Worm (Caenorhabditis elegans): ENCODE data around the gene apc-10.

apc-10 gene

ce11 chrV:10466607-10467092, 40.5 kb upstream of the apc-10 start (continued):
- no peak for TF ChIP-seq mel-28 (tag; optimal IDR thresholded peaks at IDR 0.05; ENCODE audit: borderline replicate concordance)
- peak; percentile 59 for TF ChIP-seq tbp1 (GFP tag; optimal IDR thresholded peaks at IDR 0.05)
- TF ChIP-seq xnd-1 (tag; optimal IDR thresholded peaks at IDR 0.05) = no peak
- peak; percentile 53 for TF ChIP-seq tlf-1 (GFP tag; optimal IDR thresholded peaks at IDR 0.05)
- TF ChIP-seq sdz-38 (tag; optimal IDR thresholded peaks at IDR 0.05) = no peak
- peak; percentile 9 for TF ChIP-seq unc-62 (GFP tag; optimal IDR thresholded peaks at IDR 0.05)
- TF ChIP-seq ztf-22 (GFP tag; optimal IDR thresholded peaks at IDR 0.05) = no peak
- no peak for TF ChIP-seq nhr-90 (tag; optimal IDR thresholded peaks at IDR 0.05)
- peak; percentile 78; the same call in 1 of the 2 replicates for TF ChIP-seq dox-1 (GFP tag; IDR thresholded peaks at IDR 0.05)
- no peak for TF ChIP-seq sea-2 (GFP tag; IDR thresholded peaks at IDR 0.05)
- TF ChIP-seq lsl-1 (GFP tag; optimal IDR thresholded peaks at IDR 0.05) = no peak
- TF ChIP-seq atf-7 (tag; optimal IDR thresholded peaks at IDR 0.05) = peak; percentile 88
- 0 out of 2 replicates have a peak, but pooled peaks have one; percentile 46 for TF ChIP-seq ekl-4 (GFP tag; IDR thresholded peaks at IDR 0.05)
- peak in 1 of 3 experiments; percentile 79 for TF ChIP-seq lin-35 (GFP tag; optimal IDR thresholded peaks at IDR 0.05)
- no peak for TF ChIP-seq tbx-9 (tag; optimal IDR thresholded peaks at IDR 0.05; ENCODE audit: borderline replicate concordance)
- TF ChIP-seq rec-8 (tag; optimal IDR thresholded peaks at IDR 0.05) = no peak
- 0 out of 2 replicates have a peak, but pooled peaks have one; percentile 56 for TF ChIP-seq Y53G8AR.9 (GFP tag; conservative IDR thresholded peaks at IDR 0.05)
- no peak for TF ChIP-seq zim-3 (tag; optimal IDR thresholded peaks at IDR 0.05)
- no peak for TF ChIP-seq Y79H2A.3 (GFP tag; conservative IDR thresholded peaks at IDR 0.05)
- TF ChIP-seq ztf-26 (tag; optimal IDR thresholded peaks at IDR 0.05) = peak; percentile 38
- no peak for TF ChIP-seq madf-3 (GFP tag; IDR thresholded peaks at IDR 0.05)
- TF ChIP-seq ama-1 (optimal IDR thresholded peaks at IDR 0.05) = no peak
- TF ChIP-seq ama-1 (GFP tag; optimal IDR thresholded peaks at IDR 0.05) = no peak
- peak; percentile 16 for TF ChIP-seq B0035.1 (tag; optimal IDR thresholded peaks at IDR 0.05)
- TF ChIP-seq ceh-100 (GFP tag; IDR thresholded peaks at IDR 0.05) = no peak
- no peak for TF ChIP-seq Y56A3A.18 (GFP tag; IDR thresholded peaks at IDR 0.05)
- no peak for TF ChIP-seq nhr-120 (GFP tag; IDR thresholded peaks at IDR 0.05)
- TF ChIP-seq F57C9.4 (tag; optimal IDR thresholded peaks at IDR 0.05) = no peak
- peak; percentile 90 for TF ChIP-seq K12H6.12 (tag; optimal IDR thresholded peaks at IDR 0.05)
- TF ChIP-seq K11D2.4 (GFP tag; IDR thresholded peaks at IDR 0.05) = peak; percentile 90
- no peak for TF ChIP-seq rpc-1 (optimal IDR thresholded peaks at IDR 0.05)
- no peak for TF ChIP-seq rpc-1 (tag; optimal IDR thresholded peaks at IDR 0.05)
- no peak for TF ChIP-seq F23B12.7 (tag; optimal IDR thresholded peaks at IDR 0.05; ENCODE audit: insufficient read depth)
- peak; percentile 85 for TF ChIP-seq hmg-1.2 (GFP tag; IDR thresholded peaks at IDR 0.05)
- no peak for TF ChIP-seq mxl-1 (tag; optimal IDR thresholded peaks at IDR 0.05)
- peak; percentile 83 for TF ChIP-seq ZK185.1 (tag; optimal IDR thresholded peaks at IDR 0.05; ENCODE audit: poor library complexity, severe bottlenecking)
- TF ChIP-seq pha-4 (tag; optimal IDR thresholded peaks at IDR 0.05) = peak; percentile 35
- peak; percentile 66; the same call in 1 of the 2 replicates for TF ChIP-seq let-526 (GFP tag; IDR thresholded peaks at IDR 0.05)
- peak; percentile 94 for TF ChIP-seq lin-40 (tag; optimal IDR thresholded peaks at IDR 0.05)

- TF ChIP-seq T07F8.4 (tag; optimal IDR thresholded peaks at IDR 0.05) (no peak), him-1 (tag; optimal IDR thresholded peaks at IDR 0.05) (no peak), lin-26 (GFP tag; IDR thresholded peaks at IDR 0.05) (no peak), madf-6 (GFP tag; IDR thresholded peaks at IDR 0.05) (no peak), ceh-58 (GFP tag; IDR thresholded peaks at IDR 0.05) (no peak)
Measured at ce11 chrV:10465478-10465877, 39.3 kb upstream of the apc-10 start.

Measured in whole organism, young adult.